Worm (Caenorhabditis elegans) whole organism, early embryonic: ENCODE results near the gene npr-43.

ENCODE experiments used
- B0310.2 ChIP-seq: sonication (generic microtip); optimal IDR thresholded peaks from 2 replicates; lab custom pipeline; 2016; ENCODE audit warnings: mild to moderate bottlenecking, missing genetic modification characterization, missing compliant biosample characterization
- F13C5.2 ChIP-seq: sonication (generic microtip); optimal IDR thresholded peaks from 2 replicates; lab custom pipeline; 2017; ENCODE audit warnings: mild to moderate bottlenecking, missing genetic modification characterization, inconsistent platforms, missing compliant biosample characterization
- aly-1 ChIP-seq: sonication (generic microtip); optimal IDR thresholded peaks from 2 replicates; lab custom pipeline; 2016; ENCODE audit warnings: missing genetic modification characterization, missing compliant biosample characterization
- ama-1 ChIP-seq: fragments of 150-350 bp; optimal IDR thresholded peaks from 2 replicates; lab custom pipeline; 2014
- ceh-13 ChIP-seq: fragments of 200-800 bp; sonication (Bioruptor generic); optimal IDR thresholded peaks from 2 replicates; lab custom pipeline; 2018; ENCODE audit warnings: mild to moderate bottlenecking, missing genetic modification characterization, missing compliant biosample characterization
- ceh-36 ChIP-seq: sonication (generic microtip); optimal IDR thresholded peaks from 2 replicates; lab custom pipeline; 2016; ENCODE audit warnings: missing genetic modification characterization, inconsistent platforms, missing compliant biosample characterization
- ets-7 ChIP-seq: sonication (generic microtip); optimal IDR thresholded peaks from 2 replicates; lab custom pipeline; 2016; ENCODE audit warnings: missing genotype, missing genetic modification characterization, missing compliant biosample characterization
- flt-1 ChIP-seq: fragments of 200-800 bp; sonication (Bioruptor generic); IDR thresholded peaks from 2 replicates; pipeline ENCODE4 v1.3.6; 2022; ENCODE audit warnings: missing genetic modification characterization, missing compliant biosample characterization
- hmbx-1 ChIP-seq: sonication (generic microtip); optimal IDR thresholded peaks from 2 replicates; lab custom pipeline; 2016; ENCODE audit warnings: mild to moderate bottlenecking, missing genetic modification characterization, missing compliant biosample characterization
- hmg-4 ChIP-seq: fragments of 200-800 bp; sonication (Bioruptor generic); optimal IDR thresholded peaks from 2 replicates; lab custom pipeline; 2018; ENCODE audit warnings: mild to moderate bottlenecking, missing genetic modification characterization, missing compliant biosample characterization
- hnd-1 ChIP-seq: sonication (generic microtip); optimal IDR thresholded peaks from 2 replicates; lab custom pipeline; 2016; ENCODE audit warnings: missing genetic modification characterization, missing compliant biosample characterization
- pes-1 ChIP-seq: fragments of 200-800 bp; sonication (Bioruptor generic); IDR thresholded peaks from 2 replicates; pipeline ENCODE4 v1.3.6; 2022; ENCODE audit warnings: missing genetic modification reagents, missing genetic modification characterization, missing compliant biosample characterization
- scrt-1 ChIP-seq: fragments of 200-800 bp; sonication (Bioruptor generic); IDR thresholded peaks from 2 replicates; pipeline ENCODE4 v1.3.6; 2022; ENCODE audit warnings: missing genetic modification characterization, missing compliant biosample characterization
- sea-1 ChIP-seq: fragments of 200-800 bp; sonication (Bioruptor generic); conservative IDR thresholded peaks from 2 replicates; pipeline ENCODE4 v1.3.6; 2022; ENCODE audit warnings: missing genetic modification characterization, missing compliant biosample characterization
- tbx-11 ChIP-seq: fragments of 200-800 bp; sonication (Bioruptor generic); IDR thresholded peaks from 2 replicates; pipeline ENCODE4 v1.3.6; 2022; ENCODE audit warnings: missing genetic modification characterization, missing compliant biosample characterization
- tbx-37 ChIP-seq: fragments of 200-800 bp; sonication (Bioruptor generic); conservative IDR thresholded peaks from 2 replicates; pipeline ENCODE4 v1.3.6; 2022; ENCODE audit warnings: missing genetic modification reagents, missing genetic modification characterization, missing compliant biosample characterization
- tra-4 ChIP-seq: sonication (generic microtip); optimal IDR thresholded peaks from 2 replicates; lab custom pipeline; 2017; ENCODE audit warnings: missing genetic modification characterization, missing compliant biosample characterization

Gene npr-43

DNA sequence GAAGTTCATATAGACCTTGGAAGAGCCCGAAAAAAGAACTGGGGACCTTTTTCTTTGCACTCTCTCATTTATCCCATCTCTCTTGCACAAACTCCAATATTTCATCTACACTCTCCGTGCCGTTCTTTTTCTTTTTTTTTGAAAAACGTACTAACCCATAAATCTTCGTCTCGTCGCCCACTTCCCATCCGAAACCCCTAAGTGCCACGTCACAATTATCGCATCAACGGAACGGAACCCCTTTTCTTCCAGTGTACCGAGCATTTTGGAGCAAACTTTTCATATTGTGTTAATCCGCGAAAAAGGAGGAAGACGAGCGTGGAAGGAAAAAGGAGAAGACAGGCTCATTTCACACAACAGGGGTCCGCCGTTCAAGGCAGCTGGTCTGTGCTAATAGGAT is 9.5 kb downstream of the npr-43 start:
- TF ChIP-seq tbx-11 (no peak), tbx-37 (GFP tag; lab: Robert Waterston, UW) (no peak), hmg-4 (GFP tag; lab: Kevin White, UChicago) (no peak), sea-1 (GFP tag; lab: Robert Waterston, UW) (no peak), flt-1 (GFP tag; lab: Robert Waterston, UW) (no peak), tra-4 (no peak), pes-1 (GFP tag; lab: Robert Waterston, UW) (no peak), ceh-13 (GFP tag; lab: Kevin White, UChicago) (no peak), aly-1 (tag; lab: Kevin White, UChicago) (no peak), hnd-1 (no peak), ceh-36 (tag; lab: Kevin White, UChicago) (no peak), F13C5.2 (no peak), scrt-1 (GFP tag; lab: Robert Waterston, UW) (no peak), hmbx-1 (tag; lab: Kevin White, UChicago) (no peak), ama-1 (no peak), ets-7 (tag; lab: Kevin White, UChicago) (no peak), B0310.2 (tag; lab: Kevin White, UChicago) (no peak)

- TF ChIP-seq B0310.2 (tag; lab: Kevin White, UChicago) (no peak), ceh-13 (GFP tag; lab: Kevin White, UChicago) (no peak), pes-1 (GFP tag; lab: Robert Waterston, UW) (no peak), hmg-4 (GFP tag; lab: Kevin White, UChicago) (no peak), sea-1 (GFP tag; lab: Robert Waterston, UW) (no peak), tbx-37 (GFP tag; lab: Robert Waterston, UW) (no peak), hmbx-1 (tag; lab: Kevin White, UChicago) (no peak), tbx-11 (no peak), flt-1 (GFP tag; lab: Robert Waterston, UW) (no peak), F13C5.2 (no peak), hnd-1 (no peak), scrt-1 (GFP tag; lab: Robert Waterston, UW) (no peak)
These were observed 10.4 kb downstream of the npr-43 start for ce11 chrV:14368272-14369052.

ce11 chrV:14366487-14366962 is 12.4 kb downstream of the npr-43 start:
- TF ChIP-seq aly-1 (tag; lab: Kevin White, UChicago), result peak; percentile 16
- no peak for TF ChIP-seq ceh-36 (tag; lab: Kevin White, UChicago)

DNA sequence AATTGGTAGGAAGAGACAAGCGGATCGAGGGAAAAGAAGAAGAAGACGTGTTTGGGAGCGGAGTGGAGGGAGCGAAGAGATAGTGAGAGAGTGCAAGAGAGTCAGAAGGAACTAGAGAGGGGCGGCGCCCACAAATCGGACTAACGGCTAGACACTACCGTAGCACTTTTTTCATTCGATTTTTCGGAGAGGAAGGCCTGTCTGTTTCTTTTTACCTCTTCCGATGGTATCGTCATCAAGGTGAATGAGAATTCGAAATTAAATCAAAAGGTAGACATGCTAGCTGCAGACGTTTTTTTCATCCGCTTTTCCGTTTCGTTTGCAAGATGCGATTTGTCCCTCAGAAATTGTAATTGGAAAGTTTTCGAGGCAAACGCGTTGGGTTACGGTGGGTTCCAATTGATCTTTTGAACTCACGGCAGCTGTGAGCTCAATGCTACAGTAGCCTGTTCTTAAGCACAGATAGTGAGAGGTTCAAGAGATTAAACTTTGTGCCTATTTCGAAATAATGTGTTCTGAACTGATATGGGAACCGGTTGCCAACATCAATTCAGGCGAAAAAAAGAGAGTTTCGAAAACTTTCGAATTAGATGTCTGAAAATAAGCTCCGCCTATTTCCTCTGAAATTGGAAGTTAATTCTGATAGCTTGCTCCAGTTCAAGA is 14.2 kb downstream of the npr-43 start:
- no peak for TF ChIP-seq tbx-37 (GFP tag; lab: Robert Waterston, UW)
- TF ChIP-seq aly-1 (tag; lab: Kevin White, UChicago), result no peak
- TF ChIP-seq B0310.2 (tag; lab: Kevin White, UChicago), result no peak
- no peak for TF ChIP-seq hmbx-1 (tag; lab: Kevin White, UChicago)
- no peak for TF ChIP-seq ceh-13 (GFP tag; lab: Kevin White, UChicago)
- TF ChIP-seq scrt-1 (GFP tag; lab: Robert Waterston, UW), result no peak
- no peak for TF ChIP-seq pes-1 (GFP tag; lab: Robert Waterston, UW)
- no peak for TF ChIP-seq ets-7 (tag; lab: Kevin White, UChicago)

DNA sequence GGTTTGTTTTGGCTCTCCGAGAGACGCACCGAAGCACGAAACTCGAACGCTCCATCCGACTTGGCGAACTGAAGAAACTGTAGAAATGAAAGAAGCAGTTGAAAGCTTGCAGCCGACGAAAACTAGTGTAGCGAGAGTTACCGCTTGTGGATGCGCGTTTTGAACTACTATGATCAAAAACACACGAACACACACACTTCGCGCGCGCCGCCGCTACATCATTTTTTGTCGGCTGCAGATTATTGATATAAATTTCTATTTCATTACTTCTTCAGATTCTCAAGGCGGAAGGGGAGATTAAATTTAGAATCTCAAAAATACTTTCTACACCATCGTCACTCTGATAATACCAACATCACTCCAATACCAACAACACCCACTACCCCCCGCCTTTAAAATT is 16.9 kb downstream of the npr-43 start:
- TF ChIP-seq sea-1 (GFP tag; lab: Robert Waterston, UW) (no peak), ceh-36 (tag; lab: Kevin White, UChicago) (no peak)

DNA sequence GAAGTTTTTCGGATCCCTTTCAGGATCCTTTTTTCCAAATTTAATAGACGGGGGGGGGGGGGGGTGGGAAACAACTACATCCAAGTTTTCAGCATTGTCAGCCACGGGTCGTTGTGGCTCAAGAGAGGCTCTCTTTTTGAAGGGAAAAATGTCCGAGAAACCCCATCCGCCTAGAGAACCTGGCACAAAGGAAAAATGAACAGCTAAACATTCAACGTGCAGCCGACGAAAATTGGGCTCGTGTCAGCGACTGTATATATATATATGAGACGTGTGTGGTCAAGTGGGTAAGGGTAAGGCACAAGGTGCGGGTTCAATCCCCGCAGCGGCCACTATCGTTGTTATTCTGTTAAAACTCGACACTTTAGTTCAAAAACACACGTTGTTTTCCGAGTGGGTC is 20.3 kb downstream of the npr-43 start, which contains the start of gene Y49A3A.4:
Gene Y49A3A.4, minus strand, starts transcription at position 314 of the 400 bp plus-strand sequence.
- TF ChIP-seq F13C5.2 (no peak), hmbx-1 (tag; lab: Kevin White, UChicago) (no peak), aly-1 (tag; lab: Kevin White, UChicago) (no peak), ama-1 (no peak), ceh-36 (tag; lab: Kevin White, UChicago) (no peak), tbx-37 (GFP tag; lab: Robert Waterston, UW) (no peak), hmg-4 (GFP tag; lab: Kevin White, UChicago) (no peak), ceh-13 (GFP tag; lab: Kevin White, UChicago) (no peak), pes-1 (GFP tag; lab: Robert Waterston, UW) (no peak), hnd-1 (no peak), scrt-1 (GFP tag; lab: Robert Waterston, UW) (no peak)

- TF ChIP-seq tbx-37 (GFP tag; lab: Robert Waterston, UW) (no peak), ceh-36 (tag; lab: Kevin White, UChicago) (no peak), tra-4 (no peak), pes-1 (GFP tag; lab: Robert Waterston, UW) (0 out of 2 replicates have a peak, but pooled peaks have one; percentile 36), ama-1 (no peak), F13C5.2 (peak; percentile 61), aly-1 (tag; lab: Kevin White, UChicago) (no peak), flt-1 (GFP tag; lab: Robert Waterston, UW) (no peak), tbx-11 (no peak)
These were observed 23.0 kb downstream of the npr-43 start, which contains the start of gene cyn-1 for ce11 chrV:14355738-14356368. TSS of gene cyn-1 (plus strand) at chrV:14356076.
